Worm (Caenorhabditis elegans) whole organism, mixed stage, embryonic: ENCODE data around the gene spig-9.

Experiments
- lsy-2 ChIP-seq: fragments of 150-350 bp; optimal IDR thresholded peaks from 2 replicates; lab custom pipeline; 2014; ENCODE audit warnings: missing biosample characterization, missing genetic modification characterization
- pha-4 ChIP-seq: fragments of 150-350 bp; optimal IDR thresholded peaks from 2 replicates; lab custom pipeline; 2018; ENCODE audit warnings: missing biosample characterization, missing genetic modification reagents, missing genetic modification characterization
- unc-62 ChIP-seq: fragments of 150-350 bp; optimal IDR thresholded peaks from 2 replicates; lab custom pipeline; 2014; ENCODE audit warnings: missing biosample characterization, missing genetic modification reagents, missing genetic modification characterization

ce11 chrV:13613870-13614269, 2.2 kb upstream of the spig-9 start, which contains the start of gene F53F4.7:
- TF ChIP-seq lsy-2 (tag; lab: Kevin White, UChicago) = no peak
- no peak for TF ChIP-seq unc-62 (GFP tag; lab: Kevin White, UChicago)
- no peak for TF ChIP-seq pha-4 (tag; lab: Kevin White, UChicago)
